Fruit fly (Drosophila melanogaster): ENCODE results near the gene CG15525.

Gene CG15525

dm6 chr3R:29963102-29963501, 34.4 kb downstream of the CG15525 start:
- no peak for TF ChIP-seq Max (GFP tag; optimal IDR thresholded peaks at IDR 0.05)
- TF ChIP-seq Blimp-1 (GFP tag; optimal IDR thresholded peaks at IDR 0.05) = peak; percentile 73
- peak; percentile 93 for TF ChIP-seq CG17612 (GFP tag; IDR thresholded peaks at IDR 0.05)
- no peak for TF ChIP-seq Trl (optimal IDR thresholded peaks at IDR 0.05)
- no peak for TF ChIP-seq Trl (GFP tag; optimal IDR thresholded peaks at IDR 0.05)
- TF ChIP-seq CG8290 (GFP tag; optimal IDR thresholded peaks at IDR 0.05) = peak; percentile 94
- peak; percentile 2 to 74 for TF ChIP-seq CG8290 (tag; optimal IDR thresholded peaks at IDR 0.05)

dm6 chr3R:29959329-29959728, 38.1 kb downstream of the CG15525 start:
- TF ChIP-seq CG11456 (GFP tag; IDR thresholded peaks at IDR 0.05) = peak; percentile 29; the same call in 1 of the 3 replicates
- peak; percentile 52; the same call in 2 of the 3 replicates for TF ChIP-seq dysf (GFP tag; IDR thresholded peaks at IDR 0.05)
- TF ChIP-seq wdn (GFP tag; IDR thresholded peaks at IDR 0.05) = peak; percentile 38; the same call in 1 of the 2 replicates
- peak; percentile 56 for TF ChIP-seq CG18599 (GFP tag; optimal IDR thresholded peaks at IDR 0.05)
- TF ChIP-seq Ada2b (GFP tag; IDR thresholded peaks at IDR 0.05) = 0 out of 2 replicates have a peak, but pooled peaks have one; percentile 27
- peak; percentile 3 for TF ChIP-seq CG3281 (GFP tag; optimal IDR thresholded peaks at IDR 0.05)
- TF ChIP-seq CG7556 (GFP tag; optimal IDR thresholded peaks at IDR 0.05) = peak; percentile 4
- peak; percentile 44 for TF ChIP-seq CG9932 (GFP tag; IDR thresholded peaks at IDR 0.05)
- TF ChIP-seq tll (GFP tag; optimal IDR thresholded peaks at IDR 0.05) = no peak
- TF ChIP-seq Hmr (GFP tag; optimal IDR thresholded peaks at IDR 0.05) = peak; percentile 1
- TF ChIP-seq CG14441 (GFP tag; IDR thresholded peaks at IDR 0.05) = 0 out of 2 replicates have a peak, but pooled peaks have one; percentile 26
- TF ChIP-seq CG31224 (GFP tag; IDR thresholded peaks at IDR 0.05) = 0 out of 2 replicates have a peak, but pooled peaks have one; percentile 15
- no peak for TF ChIP-seq Dip2 (GFP tag; IDR thresholded peaks at IDR 0.05)
- TF ChIP-seq CG43689 (GFP tag; IDR thresholded peaks at IDR 0.05) = no peak
- TF ChIP-seq emc (GFP tag; optimal IDR thresholded peaks at IDR 0.05) = no peak
- 0 out of 2 replicates have a peak, but pooled peaks have one; percentile 31 for TF ChIP-seq CG14014 (GFP tag; IDR thresholded peaks at IDR 0.05)
- TF ChIP-seq Ets65A (GFP tag) = peak; percentile 23
- no peak for TF ChIP-seq CrebB (tag; optimal IDR thresholded peaks at IDR 0.05)
- TF ChIP-seq Dbx (GFP tag; IDR thresholded peaks at IDR 0.05) = 0 out of 3 replicates have a peak, but pooled peaks have one; percentile 15
- TF ChIP-seq lab (GFP tag; optimal IDR thresholded peaks at IDR 0.05) = peak; percentile 30
- TF ChIP-seq Hand (GFP tag; optimal IDR thresholded peaks at IDR 0.05) = no peak
- TF ChIP-seq CG2120 (GFP tag; optimal IDR thresholded peaks at IDR 0.05) = peak; percentile 35
- no peak for TF ChIP-seq hkb (optimal IDR thresholded peaks at IDR 0.05)
- peak; percentile 55 for TF ChIP-seq hkb (GFP tag; IDR thresholded peaks at IDR 0.05)
- peak; percentile 44; the same call in 1 of the 2 replicates for TF ChIP-seq Rfx (GFP tag; IDR thresholded peaks at IDR 0.05)
- TF ChIP-seq slbo (GFP tag; IDR thresholded peaks at IDR 0.05) = peak; percentile 48
- TF ChIP-seq prd (optimal IDR thresholded peaks at IDR 0.05) = no peak
- 0 out of 3 replicates have a peak, but pooled peaks have one; percentile 11 for TF ChIP-seq prd (GFP tag; IDR thresholded peaks at IDR 0.05)
- TF ChIP-seq Adf1 (GFP tag; IDR thresholded peaks at IDR 0.05) = no peak
- TF ChIP-seq ci (GFP tag; IDR thresholded peaks at IDR 0.05) = 0 out of 3 replicates have a peak, but pooled peaks have one; percentile 28
- TF ChIP-seq CG11247 (GFP tag; IDR thresholded peaks at IDR 0.05) = 0 out of 2 replicates have a peak, but pooled peaks have one; percentile 29
- 0 out of 2 replicates have a peak, but pooled peaks have one; percentile 16 for TF ChIP-seq CG32532 (GFP tag; IDR thresholded peaks at IDR 0.05)
- TF ChIP-seq CG11504 (tag; optimal IDR thresholded peaks at IDR 0.05) = peak; percentile 11
